Worm (Caenorhabditis elegans) whole organism, late embryonic: ENCODE data around the gene pxl-1.

Experiments used
- C38D4.7 ChIP-seq: fragments of 200-800 bp; sonication (Bioruptor generic); optimal IDR thresholded peaks from 2 replicates; lab custom pipeline; 2018; ENCODE audit warnings: mild to moderate bottlenecking, missing genetic modification characterization, moderate library complexity, missing compliant biosample characterization
- F13H6.1 ChIP-seq: sonication (generic microtip); optimal IDR thresholded peaks from 2 replicates; lab custom pipeline; 2016; ENCODE audit warnings: missing genetic modification characterization, missing compliant biosample characterization
- K02D7.2 ChIP-seq: sonication (generic microtip); optimal IDR thresholded peaks from 2 replicates; lab custom pipeline; 2017; ENCODE audit warnings: mild to moderate bottlenecking, missing genetic modification characterization, missing compliant biosample characterization
- K09A11.1 ChIP-seq: sonication (generic microtip); optimal IDR thresholded peaks from 2 replicates; lab custom pipeline; 2017; ENCODE audit warnings: antibody characterized with exemption, mild to moderate bottlenecking, missing genetic modification characterization, missing compliant biosample characterization; ENCODE audit not compliant: insufficient read depth
- T23F11.4 ChIP-seq: fragments of 200-800 bp; sonication (Bioruptor generic); optimal IDR thresholded peaks from 2 replicates; lab custom pipeline; 2018; ENCODE audit warnings: mild to moderate bottlenecking, missing genetic modification characterization, missing compliant biosample characterization
- Y22D7AL.16 ChIP-seq: sonication (generic microtip); optimal IDR thresholded peaks from 2 replicates; lab custom pipeline; 2016; ENCODE audit warnings: missing genetic modification characterization, missing compliant biosample characterization
- ahr-1 ChIP-seq: sonication (generic microtip); optimal IDR thresholded peaks from 2 replicates; lab custom pipeline; 2016; ENCODE audit warnings: missing genetic modification characterization, missing compliant biosample characterization
- ama-1 ChIP-seq: fragments of 150-350 bp; optimal IDR thresholded peaks from 2 replicates; lab custom pipeline; 2014
- ceh-2 ChIP-seq: sonication (generic microtip); optimal IDR thresholded peaks from 2 replicates; lab custom pipeline; 2016; ENCODE audit warnings: missing genotype, missing genetic modification characterization, missing compliant biosample characterization
- ceh-22 ChIP-seq: sonication (generic microtip); optimal IDR thresholded peaks from 2 replicates; lab custom pipeline; 2017; ENCODE audit warnings: missing biosample characterization, missing genetic modification characterization
- ceh-24 ChIP-seq: sonication (generic microtip); optimal IDR thresholded peaks from 2 replicates; lab custom pipeline; 2016; ENCODE audit warnings: mild to moderate bottlenecking, missing genetic modification characterization, missing compliant biosample characterization
- ceh-30 ChIP-seq: fragments of 150-350 bp; optimal IDR thresholded peaks from 2 replicates; lab custom pipeline; 2014; ENCODE audit warnings: missing biosample characterization, missing genetic modification characterization
- ceh-31 ChIP-seq: sonication (generic microtip); optimal IDR thresholded peaks from 2 replicates; lab custom pipeline; 2016; ENCODE audit warnings: missing genetic modification characterization, missing compliant biosample characterization
- ceh-48 ChIP-seq: sonication (generic microtip); optimal IDR thresholded peaks from 2 replicates; lab custom pipeline; 2016; ENCODE audit warnings: missing genetic modification characterization, inconsistent platforms, missing compliant biosample characterization
- ceh-6 ChIP-seq: fragments of 200-800 bp; sonication (Bioruptor generic); optimal IDR thresholded peaks from 2 replicates; lab custom pipeline; 2018; ENCODE audit warnings: mild to moderate bottlenecking, missing genetic modification characterization, missing compliant biosample characterization
- ceh-9 ChIP-seq: sonication (generic microtip); optimal IDR thresholded peaks from 2 replicates; lab custom pipeline; 2016; ENCODE audit warnings: mild to moderate bottlenecking, missing genetic modification characterization, inconsistent platforms, missing compliant biosample characterization
- dmd-4 ChIP-seq: sonication (generic microtip); optimal IDR thresholded peaks from 2 replicates; lab custom pipeline; 2016; ENCODE audit warnings: borderline replicate concordance, missing genetic modification characterization, missing compliant biosample characterization
- dve-1 ChIP-seq: sonication (generic microtip); optimal IDR thresholded peaks from 2 replicates; lab custom pipeline; 2017; ENCODE audit warnings: antibody characterized with exemption, mild to moderate bottlenecking, missing genetic modification characterization, missing compliant biosample characterization
- elt-2 ChIP-seq: sonication (generic microtip); optimal IDR thresholded peaks from 2 replicates; lab custom pipeline; 2016; ENCODE audit warnings: missing genetic modification reagents, missing genetic modification characterization, missing compliant biosample characterization
- ets-4 ChIP-seq: sonication (generic microtip); optimal IDR thresholded peaks from 2 replicates; lab custom pipeline; 2016; ENCODE audit warnings: missing genetic modification characterization, missing compliant biosample characterization
- eyg-1 ChIP-seq: sonication (generic microtip); optimal IDR thresholded peaks from 2 replicates; lab custom pipeline; 2016; ENCODE audit warnings: missing genotype, missing genetic modification characterization, missing compliant biosample characterization
- fax-1 ChIP-seq: sonication (generic microtip); optimal IDR thresholded peaks from 2 replicates; lab custom pipeline; 2016; ENCODE audit warnings: missing genotype, missing genetic modification characterization, missing compliant biosample characterization
- fkh-10 ChIP-seq: fragments of 150-350 bp; optimal IDR thresholded peaks from 2 replicates; lab custom pipeline; 2014; ENCODE audit warnings: missing biosample characterization, missing genetic modification reagents, missing genetic modification characterization
- fkh-6 ChIP-seq: sonication (generic microtip); optimal IDR thresholded peaks from 2 replicates; lab custom pipeline; 2016; ENCODE audit warnings: missing genetic modification characterization, missing compliant biosample characterization
- gmeb-2 ChIP-seq: sonication (generic microtip); optimal IDR thresholded peaks from 2 replicates; lab custom pipeline; 2016; ENCODE audit warnings: missing genetic modification characterization, inconsistent platforms, missing compliant biosample characterization
- hlh-13 ChIP-seq: fragments of 200-800 bp; sonication (Bioruptor generic); optimal IDR thresholded peaks from 2 replicates; lab custom pipeline; 2018; ENCODE audit warnings: mild to moderate bottlenecking, missing genetic modification characterization, missing compliant biosample characterization
- hlh-15 ChIP-seq: sonication (generic microtip); optimal IDR thresholded peaks from 2 replicates; lab custom pipeline; 2016; ENCODE audit warnings: missing genetic modification characterization, missing compliant biosample characterization
- hlh-30 ChIP-seq: sonication (generic microtip); optimal IDR thresholded peaks from 2 replicates; lab custom pipeline; 2017; ENCODE audit warnings: antibody characterized with exemption, missing genetic modification characterization, missing compliant biosample characterization; ENCODE audit not compliant: insufficient read depth
- hlh-8 ChIP-seq: sonication (generic microtip); optimal IDR thresholded peaks from 2 replicates; lab custom pipeline; 2016; ENCODE audit warnings: missing genotype, missing genetic modification characterization, missing compliant biosample characterization
- madf-2 ChIP-seq: sonication (generic microtip); optimal IDR thresholded peaks from 2 replicates; lab custom pipeline; 2017; ENCODE audit warnings: missing genetic modification characterization, missing compliant biosample characterization
- nhr-11 ChIP-seq: fragments of 150-350 bp; optimal IDR thresholded peaks from 2 replicates; lab custom pipeline; 2014; ENCODE audit warnings: missing biosample characterization, missing genetic modification characterization
- npax-4 ChIP-seq: sonication (generic microtip); optimal IDR thresholded peaks from 2 replicates; lab custom pipeline; 2016; ENCODE audit warnings: missing genetic modification characterization, missing compliant biosample characterization
- pag-3 ChIP-seq: sonication (generic microtip); optimal IDR thresholded peaks from 2 replicates; lab custom pipeline; 2016; ENCODE audit warnings: missing compliant biosample characterization, missing genetic modification characterization, borderline replicate concordance
- pat-9 ChIP-seq: fragments of 200-800 bp; sonication (Bioruptor generic); optimal IDR thresholded peaks from 2 replicates; lab custom pipeline; 2018; ENCODE audit warnings: mild to moderate bottlenecking, missing genetic modification characterization, moderate library complexity, missing compliant biosample characterization
- pax-1 ChIP-seq: fragments of 150-350 bp; optimal IDR thresholded peaks from 2 replicates; lab custom pipeline; 2014; ENCODE audit warnings: missing biosample characterization, missing genetic modification characterization
- pha-2 ChIP-seq: sonication (generic microtip); optimal IDR thresholded peaks from 2 replicates; lab custom pipeline; 2017; ENCODE audit warnings: mild to moderate bottlenecking, missing genetic modification characterization, missing compliant biosample characterization
- pqm-1 ChIP-seq: sonication (generic microtip); optimal IDR thresholded peaks from 2 replicates; lab custom pipeline; 2016; ENCODE audit warnings: missing genetic modification characterization, missing compliant biosample characterization
- rnt-1 ChIP-seq: sonication (generic microtip); optimal IDR thresholded peaks from 2 replicates; lab custom pipeline; 2016; ENCODE audit warnings: missing genetic modification characterization, missing compliant biosample characterization
- sdc-2 ChIP-seq: sonication (generic microtip); optimal IDR thresholded peaks from 2 replicates; lab custom pipeline; 2016; ENCODE audit warnings: missing genotype, missing genetic modification characterization, missing compliant biosample characterization
- sox-4 ChIP-seq: sonication (generic microtip); optimal IDR thresholded peaks from 2 replicates; lab custom pipeline; 2017; ENCODE audit warnings: mild to moderate bottlenecking, missing genetic modification characterization, inconsistent platforms, missing compliant biosample characterization
- syd-9 ChIP-seq: sonication (generic microtip); optimal IDR thresholded peaks from 2 replicates; lab custom pipeline; 2016; ENCODE audit warnings: mild to moderate bottlenecking, missing genetic modification characterization, moderate library complexity, missing compliant biosample characterization
- tbx-2 ChIP-seq: sonication (generic microtip); optimal IDR thresholded peaks from 2 replicates; lab custom pipeline; 2016; ENCODE audit warnings: missing genetic modification characterization, missing compliant biosample characterization
- tbx-7 ChIP-seq: sonication (generic microtip); optimal IDR thresholded peaks from 2 replicates; lab custom pipeline; 2016; ENCODE audit warnings: missing genotype, missing genetic modification characterization, missing compliant biosample characterization
- ttx-3 ChIP-seq: sonication (generic microtip); optimal IDR thresholded peaks from 2 replicates; lab custom pipeline; 2016; ENCODE audit warnings: missing genetic modification reagents, missing genetic modification characterization, missing compliant biosample characterization
- unc-3 ChIP-seq, 2 experiments: fragments of 200-800 bp in 1 of 2; sonication (Bioruptor generic) in 1 of 2; sonication (generic microtip) in 1 of 2; conservative IDR thresholded peaks in 1 of 2; optimal IDR thresholded peaks in 1 of 2; 2 replicates each; pipeline versions ENCODE4 v1.3.6 to Lab custom; 2016 to 2022; ENCODE audit warnings: missing compliant biosample characterization in 2 of 2, missing genetic modification characterization in 2 of 2, missing genetic modification reagents in 1 of 2
- unc-42 ChIP-seq: sonication (generic microtip); optimal IDR thresholded peaks from 2 replicates; lab custom pipeline; 2016; ENCODE audit warnings: missing genotype, missing genetic modification characterization, missing compliant biosample characterization
- unc-55 ChIP-seq: sonication (generic microtip); optimal IDR thresholded peaks from 2 replicates; lab custom pipeline; 2017; ENCODE audit warnings: missing biosample characterization, missing genetic modification reagents, missing genetic modification characterization
- unc-86 ChIP-seq: sonication (generic microtip); optimal IDR thresholded peaks from 2 replicates; lab custom pipeline; 2016; ENCODE audit warnings: missing genetic modification characterization, missing compliant biosample characterization
- zip-5 ChIP-seq: sonication (generic microtip); optimal IDR thresholded peaks from 2 replicates; lab custom pipeline; 2016; ENCODE audit warnings: missing genetic modification characterization, missing compliant biosample characterization

The pxl-1 gene

DNA sequence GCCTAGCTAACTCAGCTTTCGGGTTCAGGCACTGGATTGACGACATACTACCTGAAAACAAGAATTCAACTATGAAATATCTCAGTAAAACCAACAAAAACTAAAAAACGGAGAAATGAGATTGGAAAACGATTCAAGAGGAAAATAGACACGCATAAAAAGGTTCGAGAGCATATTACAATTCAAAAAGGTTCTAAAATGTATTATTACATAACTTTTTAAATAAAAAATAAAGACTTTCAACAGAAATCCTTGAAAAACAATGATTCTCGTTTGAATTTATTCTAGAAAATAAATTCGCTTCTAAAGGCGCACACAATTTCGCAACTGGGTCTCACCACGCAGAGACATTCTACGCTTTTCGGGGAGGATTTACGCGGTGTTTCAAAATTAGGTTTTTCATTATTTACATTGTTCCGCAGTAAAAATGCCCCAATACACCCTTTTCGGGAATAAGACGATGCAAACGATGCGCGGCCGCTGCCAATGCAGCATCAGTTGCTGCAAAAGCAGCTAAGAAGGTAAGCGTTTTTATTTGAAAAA, 40.1 kb downstream of the pxl-1 start, which contains the start of the genes cct-6 and alh-9 (continued):
- TF ChIP-seq gmeb-2, result no peak
- no peak for TF ChIP-seq madf-2
- no peak for TF ChIP-seq pag-3 (tag; lab: Kevin White, UChicago)
- peak; percentile 60 for TF ChIP-seq ets-4
- TF ChIP-seq unc-42, result peak; percentile 73
- TF ChIP-seq ama-1 (lab: Kevin White, UChicago), result no peak
- no peak for TF ChIP-seq fkh-6 (tag; lab: Kevin White, UChicago)
- TF ChIP-seq sox-4 (tag; lab: Kevin White, UChicago), result no peak
- TF ChIP-seq hlh-13 (GFP tag; lab: Kevin White, UChicago), result no peak
- TF ChIP-seq npax-4, result no peak
- no peak for TF ChIP-seq pqm-1 (tag; lab: Kevin White, UChicago)
- TF ChIP-seq rnt-1, result no peak
- TF ChIP-seq dmd-4 (tag; lab: Kevin White, UChicago), result no peak
- no peak for TF ChIP-seq unc-3 (GFP tag; conservative IDR thresholded peaks at IDR 0.05; lab: Robert Waterston, UW)
- no peak for TF ChIP-seq unc-3 (tag; optimal IDR thresholded peaks at IDR 0.05; lab: Kevin White, UChicago)
- no peak for TF ChIP-seq T23F11.4 (GFP tag; lab: Kevin White, UChicago)
- TF ChIP-seq fkh-10 (GFP tag; lab: Kevin White, UChicago), result no peak
- TF ChIP-seq pax-1 (tag; lab: Kevin White, UChicago), result peak; percentile 82
- no peak for TF ChIP-seq ceh-48 (tag; lab: Kevin White, UChicago)
- TF ChIP-seq tbx-2 (tag; lab: Kevin White, UChicago), result peak; percentile 19
- TF ChIP-seq pat-9 (tag; lab: Kevin White, UChicago), result no peak
- no peak for TF ChIP-seq hlh-15 (tag; lab: Kevin White, UChicago)
- TF ChIP-seq ceh-30 (tag; lab: Kevin White, UChicago), result no peak
- TF ChIP-seq syd-9, result no peak
- TF ChIP-seq dve-1, result peak; percentile 64
- no peak for TF ChIP-seq ceh-9
- no peak for TF ChIP-seq fax-1 (tag; lab: Kevin White, UChicago)
- TF ChIP-seq ceh-22, result no peak
- no peak for TF ChIP-seq eyg-1
- TF ChIP-seq K02D7.2 (tag; lab: Kevin White, UChicago), result no peak
- peak; percentile 26 for TF ChIP-seq unc-86 (tag; lab: Kevin White, UChicago)
- no peak for TF ChIP-seq ahr-1 (tag; lab: Kevin White, UChicago)
- TF ChIP-seq tbx-7 (tag; lab: Kevin White, UChicago), result no peak
- no peak for TF ChIP-seq hlh-8 (tag; lab: Kevin White, UChicago)

DNA sequence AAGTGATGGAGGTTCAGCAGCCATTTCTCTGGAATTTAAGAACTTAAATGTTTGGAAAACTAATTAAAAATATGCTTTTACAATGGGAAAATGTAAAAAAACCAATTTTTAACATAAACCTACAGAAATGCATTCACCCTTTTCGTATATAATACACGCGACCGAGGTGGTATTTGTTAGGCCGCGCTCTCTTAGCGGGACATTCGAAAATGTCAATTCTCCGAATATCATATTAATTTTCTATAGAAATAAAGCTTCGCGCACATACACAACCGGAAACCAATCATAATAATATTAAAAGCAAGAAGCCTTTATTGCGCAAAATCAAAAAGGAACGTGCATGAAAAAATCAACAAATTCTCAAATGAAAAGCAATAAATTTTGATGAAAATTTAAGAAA, 42.6 kb downstream of the pxl-1 start, which contains the start of gene ddx-23:
TSS of gene ddx-23 (minus strand) at position 30 of the 400 bp plus-strand sequence.
- TF ChIP-seq pqm-1 (tag; lab: Kevin White, UChicago), result no peak
- no peak for TF ChIP-seq sox-4 (tag; lab: Kevin White, UChicago)
- TF ChIP-seq sdc-2 (tag; lab: Kevin White, UChicago), result no peak
- TF ChIP-seq ceh-2, result no peak
- no peak for TF ChIP-seq unc-86 (tag; lab: Kevin White, UChicago)
- no peak for TF ChIP-seq ceh-6 (GFP tag; lab: Kevin White, UChicago)
- TF ChIP-seq zip-5, result no peak
- no peak for TF ChIP-seq eyg-1
- no peak for TF ChIP-seq ahr-1 (tag; lab: Kevin White, UChicago)
- TF ChIP-seq elt-2 (tag; lab: Kevin White, UChicago), result peak; percentile 11
- no peak for TF ChIP-seq F13H6.1 (tag; lab: Kevin White, UChicago)
- no peak for TF ChIP-seq hlh-15 (tag; lab: Kevin White, UChicago)
- TF ChIP-seq dmd-4 (tag; lab: Kevin White, UChicago), result no peak
- no peak for TF ChIP-seq madf-2
- TF ChIP-seq npax-4, result no peak
- no peak for TF ChIP-seq ttx-3 (tag; lab: Kevin White, UChicago)
- TF ChIP-seq rnt-1, result no peak
- no peak for TF ChIP-seq C38D4.7 (GFP tag; lab: Kevin White, UChicago)
- TF ChIP-seq hlh-30 (tag; lab: Kevin White, UChicago), result no peak
- no peak for TF ChIP-seq nhr-11 (tag; lab: Kevin White, UChicago)
- TF ChIP-seq unc-55, result no peak
- TF ChIP-seq fax-1 (tag; lab: Kevin White, UChicago), result peak; percentile 7
- no peak for TF ChIP-seq pha-2
- no peak for TF ChIP-seq ceh-48 (tag; lab: Kevin White, UChicago)
- TF ChIP-seq ceh-24, result no peak
- no peak for TF ChIP-seq Y22D7AL.16 (tag; lab: Kevin White, UChicago)
- TF ChIP-seq ceh-31 (tag; lab: Kevin White, UChicago), result peak; percentile 70
- TF ChIP-seq ceh-9, result no peak
- TF ChIP-seq K09A11.1 (tag; lab: Kevin White, UChicago), result no peak
- TF ChIP-seq pat-9 (tag; lab: Kevin White, UChicago), result no peak
- TF ChIP-seq tbx-2 (tag; lab: Kevin White, UChicago), result peak; percentile 14
- peak; percentile 7 for TF ChIP-seq hlh-8 (tag; lab: Kevin White, UChicago)
- TF ChIP-seq gmeb-2, result no peak
